Worm (Caenorhabditis elegans): ENCODE data around the gene F07B7.7.
"Not testable (repeated sequence)": the region's sequence is repeated elsewhere in the genome, so short reads cannot be mapped to it uniquely, and the experiment has no call there.

F07B7.7 gene

DNA sequence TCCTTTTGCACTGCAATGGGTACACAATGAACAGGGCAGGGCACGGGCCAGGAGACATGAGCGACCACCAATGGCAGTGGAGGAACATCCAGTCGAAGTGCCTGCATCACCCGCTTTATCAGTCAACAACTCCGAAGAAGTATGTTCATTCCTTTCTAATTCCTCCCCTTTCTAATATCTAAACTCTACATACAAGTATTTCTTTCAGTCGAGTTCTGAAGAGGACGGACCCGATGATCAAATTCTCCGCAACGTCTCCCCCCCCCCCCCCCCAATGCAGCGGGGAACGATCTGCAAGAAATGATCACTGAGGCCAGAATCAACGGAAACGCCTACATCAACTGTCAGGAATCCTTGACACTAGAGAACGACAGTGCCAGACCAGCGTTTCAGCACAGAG lies at the start of gene F07B7.7:
TSS of gene F07B7.7 (plus strand) at position 301 of the 400 bp plus-strand sequence.
- not testable (repeated sequence) for TF ChIP-seq nhr-76 (tag; optimal IDR thresholded peaks at IDR 0.05); tra-1 (GFP tag; IDR thresholded peaks at IDR 0.05); skn-1 (tag; optimal IDR thresholded peaks at IDR 0.05)

- TF ChIP-seq php-3 (GFP tag; IDR thresholded peaks at IDR 0.05) (no peak), aha-1 (tag) (peak; percentile 3), hlh-30 (tag; optimal IDR thresholded peaks at IDR 0.05; ENCODE audit: insufficient read depth) (peak; percentile 31), rbr-2 (tag; optimal IDR thresholded peaks at IDR 0.05) (no peak), cey-2 (tag; optimal IDR thresholded peaks at IDR 0.05; ENCODE audit: borderline replicate concordance, insufficient read depth) (no peak), D1046.2 (GFP tag; IDR thresholded peaks at IDR 0.05) (no peak)
Observed at ce11 chrV:8786245-8786644, 49.2 kb upstream of the F07B7.7 start, which contains the start of gene sup-37. Gene sup-37 (plus strand): TSS chrV:8786545.

DNA sequence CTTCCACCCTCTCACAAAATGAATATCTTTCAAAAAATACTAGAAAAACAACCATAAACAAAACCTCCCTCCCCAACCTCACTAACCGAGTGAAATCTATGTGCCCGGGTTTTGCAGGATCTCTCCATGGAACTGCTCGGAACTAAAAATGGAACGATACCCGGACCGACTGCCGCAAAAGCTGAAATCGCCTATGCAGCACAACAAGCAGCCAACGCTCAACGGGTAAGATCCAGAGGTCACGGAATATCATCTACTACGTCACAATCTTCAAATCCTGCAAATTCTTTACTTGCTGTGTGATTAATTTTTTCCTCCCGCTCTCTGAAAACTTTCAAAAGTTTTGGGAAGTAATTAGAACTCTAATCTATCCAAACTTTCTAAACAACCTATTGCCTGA lies 46.1 kb upstream of the F07B7.7 start:
- TF ChIP-seq aha-1 (tag) (peak; percentile 96), mes-2 (tag; optimal IDR thresholded peaks at IDR 0.05; ENCODE audit: poor library complexity, severe bottlenecking) (no peak)

DNA sequence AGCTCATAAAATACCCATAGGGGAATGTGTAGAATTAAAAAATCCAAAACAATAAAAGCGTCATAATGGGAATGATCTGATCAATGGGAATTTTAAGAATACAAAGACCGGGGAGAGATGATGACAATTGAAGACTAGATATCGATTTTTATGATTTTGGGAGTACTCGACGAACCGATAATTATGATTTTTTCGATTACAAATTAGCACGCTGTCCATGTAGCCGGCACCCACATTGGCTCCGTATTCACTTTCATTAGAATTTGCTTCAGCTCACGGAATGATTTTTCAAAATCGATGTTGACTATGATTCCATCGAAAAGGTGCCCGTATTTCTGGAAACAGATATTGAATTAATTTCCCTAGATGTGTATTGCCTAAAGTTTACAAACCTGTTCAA lies 42.6 kb upstream of the F07B7.7 start:
- TF ChIP-seq ceh-82 (tag; optimal IDR thresholded peaks at IDR 0.05) (no peak), zip-2 (tag; optimal IDR thresholded peaks at IDR 0.05) (no peak), nhr-237 (tag; optimal IDR thresholded peaks at IDR 0.05) (no peak), zfp-2 (tag; optimal IDR thresholded peaks at IDR 0.05) (no peak), spr-1 (tag; optimal IDR thresholded peaks at IDR 0.05) (no peak), nhr-25 (tag; optimal IDR thresholded peaks at IDR 0.05; ENCODE audit: borderline replicate concordance, insufficient read depth) (no peak), F26F4.8 (GFP tag; conservative IDR thresholded peaks at IDR 0.05) (no peak), mes-2 (tag; optimal IDR thresholded peaks at IDR 0.05; ENCODE audit: poor library complexity, severe bottlenecking) (no peak), arid-1 (GFP tag; conservative IDR thresholded peaks at IDR 0.05) (no peak), madf-9 (GFP tag; conservative IDR thresholded peaks at IDR 0.05) (no peak), egl-43 (GFP tag; IDR thresholded peaks at IDR 0.05) (no peak), nhr-76 (tag; optimal IDR thresholded peaks at IDR 0.05) (no peak), zip-11 (GFP tag; IDR thresholded peaks at IDR 0.05) (no peak), lin-38 (GFP tag; IDR thresholded peaks at IDR 0.05) (no peak), F49E8.2 (tag; optimal IDR thresholded peaks at IDR 0.05; ENCODE audit: borderline replicate concordance) (no peak)

DNA sequence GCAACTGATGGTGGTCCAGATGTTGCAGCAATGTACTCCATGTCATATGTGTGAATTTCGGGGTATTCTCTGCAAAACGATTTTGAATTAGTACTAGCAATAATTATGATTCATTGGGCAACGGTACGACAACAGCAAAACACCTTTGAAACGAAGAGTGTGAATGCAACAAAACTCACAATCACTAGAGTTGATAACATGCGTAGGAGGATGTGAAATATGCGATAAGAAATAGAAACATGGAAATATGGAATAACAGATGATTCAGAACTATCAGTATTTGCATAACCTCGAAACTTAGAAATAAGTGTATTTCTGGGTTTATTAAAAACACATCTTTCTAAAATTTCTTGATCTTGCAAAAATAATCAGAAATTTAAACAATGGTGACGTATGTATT lies 39.9 kb upstream of the F07B7.7 start:
- TF ChIP-seq pqm-1 (tag; optimal IDR thresholded peaks at IDR 0.05) (peak; percentile 59), tag-97 (GFP tag; IDR thresholded peaks at IDR 0.05) (no peak), dmd-9 (GFP tag; IDR thresholded peaks at IDR 0.05) (no peak), nhr-28 (tag; optimal IDR thresholded peaks at IDR 0.05) (peak; percentile 78), mep-1 (tag; optimal IDR thresholded peaks at IDR 0.05) (no peak), tra-1 (GFP tag; IDR thresholded peaks at IDR 0.05) (no peak), attf-4 (tag; optimal IDR thresholded peaks at IDR 0.05) (no peak), daf-16 (GFP tag; optimal IDR thresholded peaks at IDR 0.05) (no peak), daf-16 (tag; optimal IDR thresholded peaks at IDR 0.05) (peak; percentile 79), zip-2 (tag; optimal IDR thresholded peaks at IDR 0.05) (no peak), lim-7 (GFP tag; IDR thresholded peaks at IDR 0.05) (no peak), T26A8.4 (GFP tag; IDR thresholded peaks at IDR 0.05) (no peak), mdt-29 (GFP tag; IDR thresholded peaks at IDR 0.05) (no peak), hlh-11 (tag; optimal IDR thresholded peaks at IDR 0.05) (peak; percentile 27), spr-1 (tag; optimal IDR thresholded peaks at IDR 0.05) (no peak), egl-27 (tag; optimal IDR thresholded peaks at IDR 0.05) (no peak), ces-1 (GFP tag; optimal IDR thresholded peaks at IDR 0.05) (no peak), duxl-1 (tag; optimal IDR thresholded peaks at IDR 0.05; ENCODE audit: poor library complexity) (no peak), nhr-77 (tag; optimal IDR thresholded peaks at IDR 0.05) (no peak), ctbp-1 (GFP tag; IDR thresholded peaks at IDR 0.05) (no peak), daf-8 (GFP tag; IDR thresholded peaks at IDR 0.05) (no peak), daf-19 (GFP tag; conservative IDR thresholded peaks at IDR 0.05) (no peak), zfp-3 (GFP tag; conservative IDR thresholded peaks at IDR 0.05) (no peak), madf-9 (GFP tag; conservative IDR thresholded peaks at IDR 0.05) (no peak)

Data from whole organism, L4 larva.